Fruit fly (Drosophila melanogaster): ENCODE results near the gene kek5.
A peak's percentile ranks its signal among the peaks of the same experiment; 100 is the strongest.

Gene kek5

DNA sequence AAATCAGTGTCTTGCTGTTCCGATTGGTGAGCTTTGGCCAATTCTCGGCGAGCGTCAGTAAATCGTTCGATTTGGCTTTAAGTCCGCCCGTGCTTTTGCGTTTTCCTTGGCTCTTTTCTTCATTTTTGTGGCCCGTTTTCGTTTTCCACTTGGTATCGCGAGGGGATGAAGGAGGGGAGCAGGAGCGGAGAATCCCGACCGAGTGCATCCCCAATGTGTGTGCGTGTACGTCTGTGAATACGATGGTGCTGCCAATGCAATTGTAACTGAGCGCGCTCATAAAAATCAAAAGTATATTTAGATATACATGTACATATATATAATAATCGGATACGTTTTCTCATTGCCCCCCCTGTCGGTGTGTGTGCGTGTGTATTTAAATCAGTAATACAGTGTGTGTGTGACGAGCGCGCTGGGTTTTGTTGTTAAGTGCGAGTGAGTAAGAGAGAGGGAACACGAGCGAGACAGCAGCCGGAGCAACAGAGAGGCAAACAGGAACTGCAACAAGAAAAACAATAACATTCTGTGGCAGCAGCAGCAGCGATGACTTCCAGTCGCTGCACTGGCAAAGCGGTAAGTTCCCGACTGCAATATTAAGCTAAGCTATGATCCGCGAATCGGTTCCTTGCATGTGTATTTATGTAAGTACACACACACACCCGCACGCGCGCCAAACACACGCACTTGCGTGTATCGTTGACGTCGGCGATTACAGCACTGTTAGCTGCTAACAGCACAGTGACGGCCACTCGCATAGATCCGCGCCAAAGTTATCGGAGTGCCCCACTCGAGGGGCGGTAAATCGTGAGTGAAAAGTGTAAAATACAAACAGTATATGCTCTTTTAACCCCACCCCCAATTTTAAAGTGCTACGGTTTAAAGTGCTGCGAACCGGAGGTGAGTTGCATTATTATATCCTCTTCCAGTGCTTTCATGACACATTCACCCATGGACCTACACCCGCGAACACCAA is 142.9 kb downstream of the kek5 start (continued):
- TF ChIP-seq CG31441 (GFP tag; IDR thresholded peaks at IDR 0.05) (peak; percentile 39; the same call in 1 of the 2 replicates), CG10147 (GFP tag; optimal IDR thresholded peaks at IDR 0.05) (peak; percentile 9), bsh (GFP tag; optimal IDR thresholded peaks at IDR 0.05) (peak; percentile 1 to 48), Asciz (GFP tag; optimal IDR thresholded peaks at IDR 0.05) (no peak), disco-r (GFP tag; optimal IDR thresholded peaks at IDR 0.05) (peak; percentile 34), dpn (GFP tag; optimal IDR thresholded peaks at IDR 0.05) (peak; percentile 46 to 47), CG4820 (GFP tag; optimal IDR thresholded peaks at IDR 0.05) (peak; percentile 32), Usf (GFP tag; optimal IDR thresholded peaks at IDR 0.05) (peak; percentile 24)

dm6 chrX:19496808-19497259 is 143.9 kb downstream of the kek5 start:
- no peak for TF ChIP-seq Hmx (GFP tag; optimal IDR thresholded peaks at IDR 0.05)
- no peak for TF ChIP-seq Sry-β (GFP tag; optimal IDR thresholded peaks at IDR 0.05)
- TF ChIP-seq CG11504 (tag; optimal IDR thresholded peaks at IDR 0.05) = peak; percentile 21
- no peak for TF ChIP-seq CG17568 (GFP tag; optimal IDR thresholded peaks at IDR 0.05)
- no peak for TF ChIP-seq stc (GFP tag; IDR thresholded peaks at IDR 0.05)
- no peak for TF ChIP-seq CG10654 (GFP tag; optimal IDR thresholded peaks at IDR 0.05)
- no peak for TF ChIP-seq NfI (GFP tag; optimal IDR thresholded peaks at IDR 0.05)
- TF ChIP-seq nau (GFP tag; optimal IDR thresholded peaks at IDR 0.05) = no peak
- TF ChIP-seq ems (GFP tag; optimal IDR thresholded peaks at IDR 0.05) = no peak
- no peak for TF ChIP-seq en (GFP tag; optimal IDR thresholded peaks at IDR 0.05)
- TF ChIP-seq Hr39 (optimal IDR thresholded peaks at IDR 0.05) = no peak
- TF ChIP-seq dimm (GFP tag; IDR thresholded peaks at IDR 0.05) = no peak
- TF ChIP-seq CG4282 (GFP tag; optimal IDR thresholded peaks at IDR 0.05) = no peak
- no peak for TF ChIP-seq h (optimal IDR thresholded peaks at IDR 0.05)
- no peak for TF ChIP-seq HLH54F (GFP tag; optimal IDR thresholded peaks at IDR 0.05)
- TF ChIP-seq CG5180 (GFP tag; optimal IDR thresholded peaks at IDR 0.05) = no peak
- TF ChIP-seq CG12155 (GFP tag; optimal IDR thresholded peaks at IDR 0.05) = no peak
- TF ChIP-seq tio (GFP tag; optimal IDR thresholded peaks at IDR 0.05) = no peak
- peak; percentile 56 for TF ChIP-seq NFAT (GFP tag; IDR thresholded peaks at IDR 0.05)
- TF ChIP-seq CG2712 (tag; optimal IDR thresholded peaks at IDR 0.05) = no peak
- TF ChIP-seq amos (GFP tag; IDR thresholded peaks at IDR 0.05; ENCODE audit: partially characterized antibody) = peak; percentile 78; the same call in 1 of the 2 replicates
- peak; percentile 57 for TF ChIP-seq ci (GFP tag; IDR thresholded peaks at IDR 0.05)
- TF ChIP-seq CG8359 (GFP tag; optimal IDR thresholded peaks at IDR 0.05; ENCODE audit: borderline replicate concordance) = no peak
- TF ChIP-seq CG17385 (GFP tag; optimal IDR thresholded peaks at IDR 0.05) = no peak
- TF ChIP-seq CG10462 (GFP tag; optimal IDR thresholded peaks at IDR 0.05) = no peak
- TF ChIP-seq dati (GFP tag; IDR thresholded peaks at IDR 0.05) = no peak
- peak; percentile 82 for TF ChIP-seq sens (GFP tag)
- no peak for TF ChIP-seq tx (GFP tag; optimal IDR thresholded peaks at IDR 0.05)
- TF ChIP-seq CHES-1-like (GFP tag; optimal IDR thresholded peaks at IDR 0.05) = no peak
- no peak for TF ChIP-seq z (GFP tag; IDR thresholded peaks at IDR 0.05)
- TF ChIP-seq CG34376 (GFP tag; optimal IDR thresholded peaks at IDR 0.05) = no peak
- TF ChIP-seq stwl (tag; optimal IDR thresholded peaks at IDR 0.05) = peak; percentile 44
- no peak for TF ChIP-seq gcm2 (GFP tag; optimal IDR thresholded peaks at IDR 0.05)
- no peak for TF ChIP-seq toy (GFP tag; IDR thresholded peaks at IDR 0.05)
- TF ChIP-seq CG4707 (GFP tag; optimal IDR thresholded peaks at IDR 0.05) = no peak
- TF ChIP-seq CG13624 (GFP tag; optimal IDR thresholded peaks at IDR 0.05) = no peak
- TF ChIP-seq Elba2 (GFP tag; optimal IDR thresholded peaks at IDR 0.05) = no peak
- no peak for TF ChIP-seq CG9727 (GFP tag; optimal IDR thresholded peaks at IDR 0.05)
- no peak for TF ChIP-seq bigmax (GFP tag; optimal IDR thresholded peaks at IDR 0.05)
- TF ChIP-seq HmgZ (tag; optimal IDR thresholded peaks at IDR 0.05) = peak; percentile 33
- no peak for TF ChIP-seq Mrtf (GFP tag; IDR thresholded peaks at IDR 0.05)

Measured in whole organism, embryonic.